Worm (Caenorhabditis elegans): ENCODE measurements around the gene fip-2.

DNA sequence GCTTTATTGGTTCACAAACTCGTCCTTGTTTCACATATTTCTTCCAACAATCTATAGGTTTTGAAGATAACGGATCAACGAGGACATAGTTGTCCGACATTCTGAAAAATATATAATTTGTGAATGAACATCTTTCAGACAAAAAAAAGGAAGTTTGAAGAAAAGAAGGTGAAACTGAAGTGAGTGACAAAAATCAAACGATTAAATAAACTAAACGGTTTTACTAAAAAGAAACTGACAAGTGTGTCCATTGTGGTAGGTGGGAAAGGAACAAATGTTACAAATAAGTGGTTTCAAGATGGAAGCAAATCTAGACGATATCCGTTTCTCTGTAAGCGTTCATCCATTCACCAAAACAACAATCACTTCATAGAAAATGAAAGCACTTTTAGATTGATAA lies 5.4 kb upstream of the fip-2 start, which contains the start of gene C25E10.12:
- TF ChIP-seq F13H6.1 (tag; optimal IDR thresholded peaks at IDR 0.05) (no peak), lin-11 (tag; optimal IDR thresholded peaks at IDR 0.05) (no peak), zag-1 (tag; optimal IDR thresholded peaks at IDR 0.05) (no peak), nhr-23 (tag; optimal IDR thresholded peaks at IDR 0.05) (no peak), alr-1 (tag; optimal IDR thresholded peaks at IDR 0.05) (no peak), unc-62 (GFP tag; optimal IDR thresholded peaks at IDR 0.05) (no peak), dmd-4 (tag; optimal IDR thresholded peaks at IDR 0.05) (no peak), lin-39 (tag; optimal IDR thresholded peaks at IDR 0.05) (no peak), lsy-2 (tag; optimal IDR thresholded peaks at IDR 0.05) (no peak), nhr-11 (tag; optimal IDR thresholded peaks at IDR 0.05) (no peak), fos-1 (tag; optimal IDR thresholded peaks at IDR 0.05) (no peak)

All from whole organism, L2 larva.